Fruit fly (Drosophila melanogaster): ENCODE measurements around the gene CaBP1.

DNA sequence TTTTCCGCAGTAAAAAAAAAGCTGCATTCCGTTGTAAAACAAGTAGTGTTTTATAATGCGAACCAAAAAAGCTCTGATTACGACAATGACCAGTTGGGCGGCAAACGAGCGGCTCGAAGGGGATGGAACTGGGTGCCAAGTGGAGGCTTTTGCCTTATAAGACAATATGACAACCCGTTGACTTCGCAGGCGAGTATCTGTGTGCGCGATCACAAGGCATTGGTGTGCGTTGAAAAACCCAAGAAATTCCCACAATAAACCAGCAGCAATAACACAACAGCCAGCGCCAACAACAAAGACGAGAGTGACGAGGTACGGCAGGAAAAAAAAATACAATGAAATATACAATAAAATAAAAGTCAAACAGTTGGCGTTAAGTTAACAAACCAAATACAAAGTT, 41.5 kb downstream of the CaBP1 start:
- no peak for TF ChIP-seq ttk (optimal IDR thresholded peaks at IDR 0.05)
- TF ChIP-seq psq (optimal IDR thresholded peaks at IDR 0.05): no peak
- no peak for TF ChIP-seq h (optimal IDR thresholded peaks at IDR 0.05)
- TF ChIP-seq Myc (optimal IDR thresholded peaks at IDR 0.05): no peak
- no peak for TF ChIP-seq Sin3A (optimal IDR thresholded peaks at IDR 0.05)
- no peak for TF ChIP-seq insv (optimal IDR thresholded peaks at IDR 0.05)

All from Kc167 (cell line).